Worm (Caenorhabditis elegans) whole organism, midembryonic: ENCODE measurements around the gene W10G11.19.

ENCODE experiments used
- T22C8.4 ChIP-seq: fragments of 200-800 bp; sonication (Bioruptor generic); IDR thresholded peaks from 2 replicates; pipeline ENCODE4 v1.3.6; 2022; ENCODE audit warnings: missing genetic modification characterization, missing compliant biosample characterization
- cog-1 ChIP-seq: sonication (generic microtip); optimal IDR thresholded peaks from 2 replicates; lab custom pipeline; 2016; ENCODE audit warnings: missing genetic modification characterization, missing compliant biosample characterization
- flt-1 ChIP-seq: fragments of 200-800 bp; sonication (Bioruptor generic); IDR thresholded peaks from 2 replicates; pipeline ENCODE4 v1.3.6; 2022; ENCODE audit warnings: missing genetic modification characterization, missing compliant biosample characterization
- klf-2 ChIP-seq: fragments of 200-800 bp; sonication (Bioruptor generic); conservative IDR thresholded peaks from 2 replicates; pipeline ENCODE4 v1.3.6; 2022; ENCODE audit warnings: missing genetic modification reagents, missing genetic modification characterization, missing compliant biosample characterization
- med-1 ChIP-seq: sonication (generic microtip); optimal IDR thresholded peaks from 2 replicates; lab custom pipeline; 2017; ENCODE audit warnings: missing genetic modification characterization, mild to moderate bottlenecking, missing compliant biosample characterization, antibody characterized with exemption, missing genetic modification reagents; ENCODE audit not compliant: insufficient read depth
- ref-1 ChIP-seq: fragments of 200-800 bp; sonication (Bioruptor generic); conservative IDR thresholded peaks from 2 replicates; pipeline ENCODE4 v1.3.6; 2022; ENCODE audit warnings: missing genetic modification reagents, missing genetic modification characterization, missing compliant biosample characterization
- tab-1 ChIP-seq: fragments of 200-800 bp; sonication (Bioruptor generic); IDR thresholded peaks from 2 replicates; pipeline ENCODE4 v1.3.6; 2022; ENCODE audit warnings: missing genetic modification characterization, missing compliant biosample characterization
- ztf-23 ChIP-seq: fragments of 200-800 bp; sonication (Bioruptor generic); IDR thresholded peaks from 2 replicates; pipeline ENCODE4 v1.3.6; 2022; ENCODE audit warnings: missing genetic modification reagents, missing genetic modification characterization, missing compliant biosample characterization
- ztf-29 ChIP-seq: fragments of 200-800 bp; sonication (Bioruptor generic); IDR thresholded peaks from 2 replicates; pipeline ENCODE4 v1.3.6; 2022; ENCODE audit warnings: missing genetic modification reagents, missing genetic modification characterization, missing compliant biosample characterization

- TF ChIP-seq T22C8.4 (no peak), cog-1 (tag; lab: Kevin White, UChicago) (no peak), ztf-29 (GFP tag; lab: Robert Waterston, UW) (no peak), flt-1 (GFP tag; lab: Robert Waterston, UW) (no peak), ref-1 (GFP tag; lab: Robert Waterston, UW) (no peak), ztf-23 (no peak), tab-1 (GFP tag; lab: Robert Waterston, UW) (no peak), klf-2 (GFP tag; lab: Robert Waterston, UW) (no peak), med-1 (GFP tag; lab: Kevin White, UChicago) (no peak)
Observed at ce11 chrII:3578121-3578520, 27.7 kb downstream of the W10G11.19 start, which contains the start of gene clec-133.
